Worm (Caenorhabditis elegans) whole organism, late embryonic: ENCODE data around the gene ptp-8.

ENCODE experiments used
- C08G9.2 ChIP-seq: sonication (generic microtip); optimal IDR thresholded peaks from 2 replicates; lab custom pipeline; 2016; ENCODE audit warnings: mild to moderate bottlenecking, missing genetic modification characterization, moderate library complexity, missing compliant biosample characterization
- C38D4.7 ChIP-seq: fragments of 200-800 bp; sonication (Bioruptor generic); optimal IDR thresholded peaks from 2 replicates; lab custom pipeline; 2018; ENCODE audit warnings: mild to moderate bottlenecking, missing genetic modification characterization, moderate library complexity, missing compliant biosample characterization
- F13H6.1 ChIP-seq: sonication (generic microtip); optimal IDR thresholded peaks from 2 replicates; lab custom pipeline; 2016; ENCODE audit warnings: missing genetic modification characterization, missing compliant biosample characterization
- K02D7.2 ChIP-seq: sonication (generic microtip); optimal IDR thresholded peaks from 2 replicates; lab custom pipeline; 2017; ENCODE audit warnings: mild to moderate bottlenecking, missing genetic modification characterization, missing compliant biosample characterization
- K09A11.1 ChIP-seq: sonication (generic microtip); optimal IDR thresholded peaks from 2 replicates; lab custom pipeline; 2017; ENCODE audit warnings: antibody characterized with exemption, mild to moderate bottlenecking, missing genetic modification characterization, missing compliant biosample characterization; ENCODE audit not compliant: insufficient read depth
- ama-1 ChIP-seq: fragments of 150-350 bp; optimal IDR thresholded peaks from 2 replicates; lab custom pipeline; 2014
- ceh-14 ChIP-seq: sonication (generic microtip); optimal IDR thresholded peaks from 2 replicates; lab custom pipeline; 2016; ENCODE audit warnings: missing genotype, missing genetic modification characterization, missing compliant biosample characterization
- ceh-18 ChIP-seq: sonication (generic microtip); optimal IDR thresholded peaks from 2 replicates; lab custom pipeline; 2016; ENCODE audit warnings: missing genetic modification characterization, missing compliant biosample characterization
- ceh-19 ChIP-seq: fragments of 200-800 bp; sonication (Bioruptor generic); optimal IDR thresholded peaks from 2 replicates; lab custom pipeline; 2018; ENCODE audit warnings: mild to moderate bottlenecking, missing genetic modification characterization, missing compliant biosample characterization
- ceh-2 ChIP-seq: sonication (generic microtip); optimal IDR thresholded peaks from 2 replicates; lab custom pipeline; 2016; ENCODE audit warnings: missing genotype, missing genetic modification characterization, missing compliant biosample characterization
- ceh-24 ChIP-seq: sonication (generic microtip); optimal IDR thresholded peaks from 2 replicates; lab custom pipeline; 2016; ENCODE audit warnings: mild to moderate bottlenecking, missing genetic modification characterization, missing compliant biosample characterization
- ceh-30 ChIP-seq: fragments of 150-350 bp; optimal IDR thresholded peaks from 2 replicates; lab custom pipeline; 2014; ENCODE audit warnings: missing biosample characterization, missing genetic modification characterization
- ceh-31 ChIP-seq: sonication (generic microtip); optimal IDR thresholded peaks from 2 replicates; lab custom pipeline; 2016; ENCODE audit warnings: missing genetic modification characterization, missing compliant biosample characterization
- ceh-34 ChIP-seq: sonication (generic microtip); optimal IDR thresholded peaks from 2 replicates; lab custom pipeline; 2016; ENCODE audit warnings: mild to moderate bottlenecking, missing genetic modification characterization, missing compliant biosample characterization
- ceh-48 ChIP-seq: sonication (generic microtip); optimal IDR thresholded peaks from 2 replicates; lab custom pipeline; 2016; ENCODE audit warnings: missing genetic modification characterization, inconsistent platforms, missing compliant biosample characterization
- ceh-6 ChIP-seq: fragments of 200-800 bp; sonication (Bioruptor generic); optimal IDR thresholded peaks from 2 replicates; lab custom pipeline; 2018; ENCODE audit warnings: mild to moderate bottlenecking, missing genetic modification characterization, missing compliant biosample characterization
- ceh-9 ChIP-seq: sonication (generic microtip); optimal IDR thresholded peaks from 2 replicates; lab custom pipeline; 2016; ENCODE audit warnings: mild to moderate bottlenecking, missing genetic modification characterization, inconsistent platforms, missing compliant biosample characterization
- dve-1 ChIP-seq: sonication (generic microtip); optimal IDR thresholded peaks from 2 replicates; lab custom pipeline; 2017; ENCODE audit warnings: antibody characterized with exemption, mild to moderate bottlenecking, missing genetic modification characterization, missing compliant biosample characterization
- eyg-1 ChIP-seq: sonication (generic microtip); optimal IDR thresholded peaks from 2 replicates; lab custom pipeline; 2016; ENCODE audit warnings: missing genotype, missing genetic modification characterization, missing compliant biosample characterization
- gmeb-2 ChIP-seq: sonication (generic microtip); optimal IDR thresholded peaks from 2 replicates; lab custom pipeline; 2016; ENCODE audit warnings: missing genetic modification characterization, inconsistent platforms, missing compliant biosample characterization
- hlh-13 ChIP-seq: fragments of 200-800 bp; sonication (Bioruptor generic); optimal IDR thresholded peaks from 2 replicates; lab custom pipeline; 2018; ENCODE audit warnings: mild to moderate bottlenecking, missing genetic modification characterization, missing compliant biosample characterization
- hlh-6 ChIP-seq: sonication (generic microtip); optimal IDR thresholded peaks from 2 replicates; lab custom pipeline; 2016; ENCODE audit warnings: missing genotype, missing genetic modification characterization, missing compliant biosample characterization
- hlh-8 ChIP-seq: sonication (generic microtip); optimal IDR thresholded peaks from 2 replicates; lab custom pipeline; 2016; ENCODE audit warnings: missing genotype, missing genetic modification characterization, missing compliant biosample characterization
- lim-6 ChIP-seq: sonication (generic microtip); optimal IDR thresholded peaks from 2 replicates; lab custom pipeline; 2016; ENCODE audit warnings: missing genetic modification characterization, missing compliant biosample characterization
- lin-11 ChIP-seq: fragments of 200-800 bp; sonication (Bioruptor generic); optimal IDR thresholded peaks from 2 replicates; lab custom pipeline; 2018; ENCODE audit warnings: mild to moderate bottlenecking, missing genetic modification characterization, missing compliant biosample characterization
- mec-3 ChIP-seq: sonication (generic microtip); optimal IDR thresholded peaks from 2 replicates; lab custom pipeline; 2016; ENCODE audit warnings: borderline replicate concordance, missing genetic modification characterization, missing compliant biosample characterization
- nfya-1 ChIP-seq: sonication (generic microtip); optimal IDR thresholded peaks from 2 replicates; lab custom pipeline; 2017; ENCODE audit warnings: missing genetic modification characterization, mild to moderate bottlenecking, missing compliant biosample characterization, antibody characterized with exemption, moderate library complexity
- nhr-232 ChIP-seq: sonication (generic microtip); optimal IDR thresholded peaks from 2 replicates; lab custom pipeline; 2016; ENCODE audit warnings: missing genetic modification characterization, missing compliant biosample characterization
- npax-4 ChIP-seq: sonication (generic microtip); optimal IDR thresholded peaks from 2 replicates; lab custom pipeline; 2016; ENCODE audit warnings: missing genetic modification characterization, missing compliant biosample characterization
- odd-2 ChIP-seq: sonication (generic microtip); optimal IDR thresholded peaks from 2 replicates; lab custom pipeline; 2017; ENCODE audit warnings: antibody characterized with exemption, mild to moderate bottlenecking, missing genetic modification characterization, missing compliant biosample characterization
- pag-3 ChIP-seq: sonication (generic microtip); optimal IDR thresholded peaks from 2 replicates; lab custom pipeline; 2016; ENCODE audit warnings: missing compliant biosample characterization, missing genetic modification characterization, borderline replicate concordance
- pha-2 ChIP-seq: sonication (generic microtip); optimal IDR thresholded peaks from 2 replicates; lab custom pipeline; 2017; ENCODE audit warnings: mild to moderate bottlenecking, missing genetic modification characterization, missing compliant biosample characterization
- pha-4 ChIP-seq: fragments of 150-350 bp; optimal IDR thresholded peaks from 2 replicates; lab custom pipeline; 2018; ENCODE audit warnings: missing biosample characterization, missing genetic modification reagents, missing genetic modification characterization
- pqm-1 ChIP-seq: sonication (generic microtip); optimal IDR thresholded peaks from 2 replicates; lab custom pipeline; 2016; ENCODE audit warnings: missing genetic modification characterization, missing compliant biosample characterization
- pros-1 ChIP-seq: fragments of 150-350 bp; optimal IDR thresholded peaks from 2 replicates; lab custom pipeline; 2014; ENCODE audit warnings: missing biosample characterization, missing genetic modification reagents, missing genetic modification characterization
- ref-2 ChIP-seq: sonication (generic microtip); optimal IDR thresholded peaks from 2 replicates; lab custom pipeline; 2016; ENCODE audit warnings: missing genetic modification characterization, missing compliant biosample characterization
- rnt-1 ChIP-seq: sonication (generic microtip); optimal IDR thresholded peaks from 2 replicates; lab custom pipeline; 2016; ENCODE audit warnings: missing genetic modification characterization, missing compliant biosample characterization
- sdc-2 ChIP-seq: sonication (generic microtip); optimal IDR thresholded peaks from 2 replicates; lab custom pipeline; 2016; ENCODE audit warnings: missing genotype, missing genetic modification characterization, missing compliant biosample characterization
- sox-4 ChIP-seq: sonication (generic microtip); optimal IDR thresholded peaks from 2 replicates; lab custom pipeline; 2017; ENCODE audit warnings: mild to moderate bottlenecking, missing genetic modification characterization, inconsistent platforms, missing compliant biosample characterization
- tbx-7 ChIP-seq: sonication (generic microtip); optimal IDR thresholded peaks from 2 replicates; lab custom pipeline; 2016; ENCODE audit warnings: missing genotype, missing genetic modification characterization, missing compliant biosample characterization
- unc-42 ChIP-seq: sonication (generic microtip); optimal IDR thresholded peaks from 2 replicates; lab custom pipeline; 2016; ENCODE audit warnings: missing genotype, missing genetic modification characterization, missing compliant biosample characterization
- ztf-16 ChIP-seq: sonication (generic microtip); optimal IDR thresholded peaks from 2 replicates; lab custom pipeline; 2017; ENCODE audit warnings: missing genetic modification characterization, missing compliant biosample characterization

Gene ptp-8

DNA sequence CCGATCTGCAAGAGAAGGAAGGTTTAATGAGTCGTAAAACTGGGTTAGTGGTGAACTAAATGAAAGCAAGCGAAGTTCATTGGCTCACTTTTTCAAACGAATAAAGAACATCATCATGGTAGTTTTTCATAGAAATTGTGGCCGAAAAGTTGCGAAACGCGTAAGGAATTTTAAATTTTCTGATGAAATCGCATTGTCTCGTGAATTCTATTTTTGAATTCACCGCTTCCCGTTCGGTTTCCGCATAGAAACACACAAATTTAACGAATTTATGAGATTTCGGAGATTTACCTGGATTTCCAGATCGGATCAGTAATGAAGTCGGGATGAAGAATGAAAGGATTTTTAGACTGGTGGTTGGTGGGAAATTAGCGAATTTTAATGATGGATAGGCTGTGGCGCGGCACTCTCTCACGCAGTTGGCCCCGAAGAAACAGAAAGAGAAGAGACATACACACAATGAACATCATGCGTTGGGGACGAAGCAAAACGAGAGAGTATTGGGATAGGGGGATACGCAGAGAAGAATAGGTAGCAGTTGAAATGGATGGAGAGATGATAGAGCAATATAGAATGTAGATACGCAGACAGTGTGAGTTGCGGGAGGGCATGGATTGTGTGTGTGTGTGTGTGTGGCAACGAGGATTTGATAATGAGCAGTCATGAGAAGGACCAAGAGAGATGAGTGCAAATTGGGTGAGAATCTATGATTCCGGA lies 5.1 kb downstream of the ptp-8 start (continued):
- TF ChIP-seq eyg-1 (no peak), nhr-232 (tag; lab: Kevin White, UChicago) (no peak), K09A11.1 (tag; lab: Kevin White, UChicago) (no peak), ceh-34 (tag; lab: Kevin White, UChicago) (peak; percentile 54), lin-11 (tag; lab: Kevin White, UChicago) (no peak), ceh-31 (tag; lab: Kevin White, UChicago) (peak; percentile 83), ceh-14 (peak; percentile 71), tbx-7 (tag; lab: Kevin White, UChicago) (no peak), pha-4 (tag; lab: Kevin White, UChicago) (no peak), ceh-30 (tag; lab: Kevin White, UChicago) (no peak), mec-3 (tag; lab: Kevin White, UChicago) (no peak), ceh-9 (tag; lab: Kevin White, UChicago) (no peak), odd-2 (tag; lab: Kevin White, UChicago) (no peak), pros-1 (tag; lab: Kevin White, UChicago) (no peak), pha-2 (tag; lab: Kevin White, UChicago) (no peak), F13H6.1 (tag; lab: Kevin White, UChicago) (no peak), ama-1 (lab: Kevin White, UChicago) (no peak)

DNA sequence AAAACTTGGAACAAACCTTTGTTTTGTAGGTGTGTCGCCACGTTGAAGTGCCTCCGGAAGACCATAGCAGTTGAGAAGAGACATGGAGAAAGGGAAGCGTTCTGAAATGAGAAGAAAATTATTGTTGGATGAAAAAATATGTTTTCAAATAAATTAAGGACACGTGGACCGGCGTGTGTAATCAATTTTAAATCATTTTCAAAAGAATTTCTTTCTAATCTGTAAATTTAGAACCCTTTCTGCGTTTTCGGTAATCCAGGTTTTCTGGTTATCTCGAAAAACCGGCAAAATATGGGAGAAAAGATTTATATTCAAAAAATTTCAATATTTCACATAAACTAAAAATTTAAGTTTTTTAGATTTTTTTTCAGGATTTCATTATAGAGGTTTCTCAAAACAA lies 7.0 kb downstream of the ptp-8 start, which contains the start of gene mob-3:
Gene mob-3, minus strand, starts transcription at position 101 of the 400 bp plus-strand sequence.
- TF ChIP-seq sox-4 (no peak), ceh-18 (tag; lab: Kevin White, UChicago) (no peak), K02D7.2 (tag; lab: Kevin White, UChicago) (no peak), C38D4.7 (GFP tag; lab: Kevin White, UChicago) (no peak), odd-2 (tag; lab: Kevin White, UChicago) (no peak), unc-42 (tag; lab: Kevin White, UChicago) (no peak), npax-4 (tag; lab: Kevin White, UChicago) (no peak), ceh-48 (tag; lab: Kevin White, UChicago) (no peak), dve-1 (no peak), pqm-1 (tag; lab: Kevin White, UChicago) (no peak), ztf-16 (tag; lab: Kevin White, UChicago) (no peak), rnt-1 (tag; lab: Kevin White, UChicago) (no peak), pros-1 (tag; lab: Kevin White, UChicago) (no peak), nfya-1 (no peak), hlh-13 (GFP tag; lab: Kevin White, UChicago) (no peak), ceh-24 (tag; lab: Kevin White, UChicago) (no peak), gmeb-2 (tag; lab: Kevin White, UChicago) (no peak), tbx-7 (tag; lab: Kevin White, UChicago) (no peak), sdc-2 (no peak), lim-6 (tag; lab: Kevin White, UChicago) (no peak)

DNA sequence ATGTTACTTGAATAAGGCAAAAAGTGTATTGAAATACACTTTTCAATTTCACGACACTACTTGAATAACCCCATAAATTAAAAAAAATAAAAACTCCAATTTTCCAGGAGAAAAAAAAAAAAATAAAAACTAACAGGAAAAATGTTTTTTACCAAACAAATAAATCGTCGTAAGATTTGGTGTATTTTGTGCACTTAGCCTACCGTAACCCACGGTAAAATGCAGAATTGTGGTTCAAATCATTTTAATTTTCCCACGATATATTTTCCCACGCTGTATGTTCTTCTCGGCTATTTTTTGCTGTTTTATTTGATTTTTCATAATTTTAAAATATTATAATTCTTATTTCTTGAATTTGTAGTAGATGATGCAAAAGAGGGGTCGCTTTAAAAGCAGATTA lies 7.9 kb downstream of the ptp-8 start:
- TF ChIP-seq ceh-2 (tag; lab: Kevin White, UChicago) = no peak
- no peak for TF ChIP-seq ceh-14
- no peak for TF ChIP-seq nfya-1
- no peak for TF ChIP-seq hlh-13 (GFP tag; lab: Kevin White, UChicago)
- no peak for TF ChIP-seq hlh-8 (tag; lab: Kevin White, UChicago)
- TF ChIP-seq unc-42 (tag; lab: Kevin White, UChicago) = no peak
- no peak for TF ChIP-seq ceh-6 (GFP tag; lab: Kevin White, UChicago)
- no peak for TF ChIP-seq hlh-6 (tag; lab: Kevin White, UChicago)
- no peak for TF ChIP-seq C08G9.2 (tag; lab: Kevin White, UChicago)
- no peak for TF ChIP-seq ref-2 (tag; lab: Kevin White, UChicago)
- TF ChIP-seq rnt-1 (tag; lab: Kevin White, UChicago) = no peak
- TF ChIP-seq tbx-7 (tag; lab: Kevin White, UChicago) = no peak
- TF ChIP-seq pag-3 (tag; lab: Kevin White, UChicago) = no peak
- no peak for TF ChIP-seq ceh-19 (GFP tag; lab: Kevin White, UChicago)
